Worm (Caenorhabditis elegans): ENCODE data around the gene wrt-9.

- TF ChIP-seq flt-1 (GFP tag; IDR thresholded peaks at IDR 0.05) (no peak), ama-1 (optimal IDR thresholded peaks at IDR 0.05) (no peak), tbx-11 (GFP tag; IDR thresholded peaks at IDR 0.05) (no peak), tra-4 (tag; optimal IDR thresholded peaks at IDR 0.05) (no peak), B0310.2 (tag; optimal IDR thresholded peaks at IDR 0.05) (no peak), aly-1 (tag; optimal IDR thresholded peaks at IDR 0.05) (no peak), hnd-1 (tag; optimal IDR thresholded peaks at IDR 0.05) (no peak), tbx-37 (GFP tag; conservative IDR thresholded peaks at IDR 0.05) (no peak), hmg-4 (GFP tag; optimal IDR thresholded peaks at IDR 0.05) (no peak), sea-1 (GFP tag; conservative IDR thresholded peaks at IDR 0.05) (no peak), F13C5.2 (tag; optimal IDR thresholded peaks at IDR 0.05) (no peak), pes-1 (GFP tag; IDR thresholded peaks at IDR 0.05) (no peak), ceh-13 (GFP tag; optimal IDR thresholded peaks at IDR 0.05) (no peak)
Measured at ce11 chrX:1583980-1584379, 7.5 kb downstream of the wrt-9 start.

Data from whole organism, early embryonic.